Worm (Caenorhabditis elegans): Measurements from ENCODE around the gene col-117.
A peak's percentile ranks its signal among the peaks of the same experiment; 100 is the strongest.

Gene col-117

ce11 chrIV:8866092-8866491 lies 42.1 kb upstream of the col-117 start (continued):
- TF ChIP-seq fos-1 (tag; optimal IDR thresholded peaks at IDR 0.05): no peak
- TF ChIP-seq ces-1 (GFP tag; optimal IDR thresholded peaks at IDR 0.05): no peak
- no peak for TF ChIP-seq jun-1 (tag; optimal IDR thresholded peaks at IDR 0.05)
- no peak for TF ChIP-seq nhr-12 (tag; optimal IDR thresholded peaks at IDR 0.05)
- TF ChIP-seq C16A3.4 (tag; optimal IDR thresholded peaks at IDR 0.05): peak; percentile 31
- TF ChIP-seq ceh-63 (GFP tag; optimal IDR thresholded peaks at IDR 0.05): no peak
- TF ChIP-seq unc-30 (tag; optimal IDR thresholded peaks at IDR 0.05): no peak
- TF ChIP-seq mab-9 (GFP tag; IDR thresholded peaks at IDR 0.05): no peak
- no peak for TF ChIP-seq nhr-11 (tag; optimal IDR thresholded peaks at IDR 0.05)
- no peak for TF ChIP-seq fkh-8 (tag; optimal IDR thresholded peaks at IDR 0.05)
- TF ChIP-seq ets-5 (GFP tag; IDR thresholded peaks at IDR 0.05): no peak
- TF ChIP-seq elt-2 (tag; optimal IDR thresholded peaks at IDR 0.05): peak; percentile 39
- peak in 1 of 2 experiments; percentile 46 for TF ChIP-seq mdl-1 (tag; optimal IDR thresholded peaks at IDR 0.05)
- no peak for TF ChIP-seq grh-1 (GFP tag; IDR thresholded peaks at IDR 0.05)
- TF ChIP-seq lin-39 (tag; optimal IDR thresholded peaks at IDR 0.05): no peak
- TF ChIP-seq lsy-2 (tag; optimal IDR thresholded peaks at IDR 0.05): peak; percentile 27 to 52
- TF ChIP-seq xbp-1 (tag; optimal IDR thresholded peaks at IDR 0.05): no peak
- TF ChIP-seq fkh-4 (tag; optimal IDR thresholded peaks at IDR 0.05; ENCODE audit: borderline replicate concordance): no peak
- TF ChIP-seq hlh-4 (tag; optimal IDR thresholded peaks at IDR 0.05): no peak
- peak; percentile 74 for TF ChIP-seq nhr-71 (tag; optimal IDR thresholded peaks at IDR 0.05)
- no peak for TF ChIP-seq tlp-1 (tag; optimal IDR thresholded peaks at IDR 0.05)
- no peak for TF ChIP-seq sox-4 (tag; optimal IDR thresholded peaks at IDR 0.05)
- TF ChIP-seq lir-3 (tag; optimal IDR thresholded peaks at IDR 0.05; ENCODE audit: poor library complexity): no peak
- no peak for TF ChIP-seq ceh-88 (GFP tag; IDR thresholded peaks at IDR 0.05)
- peak; percentile 33 for TF ChIP-seq nhr-19 (GFP tag; conservative IDR thresholded peaks at IDR 0.05)
- TF ChIP-seq ama-1 (optimal IDR thresholded peaks at IDR 0.05): no peak
- TF ChIP-seq snu-23 (GFP tag; optimal IDR thresholded peaks at IDR 0.05): peak; percentile 67
- no peak for TF ChIP-seq Y116A8C.19 (tag; optimal IDR thresholded peaks at IDR 0.05; ENCODE audit: borderline replicate concordance)
- TF ChIP-seq swsn-7 (tag; optimal IDR thresholded peaks at IDR 0.05): peak; percentile 36
- TF ChIP-seq lin-14 (GFP tag; optimal IDR thresholded peaks at IDR 0.05): peak; percentile 97
- TF ChIP-seq ztf-11 (tag; optimal IDR thresholded peaks at IDR 0.05): peak in 1 of 2 experiments; percentile 34
- no peak for TF ChIP-seq C34B4.2 (tag; optimal IDR thresholded peaks at IDR 0.05)
- TF ChIP-seq vab-15 (tag; optimal IDR thresholded peaks at IDR 0.05): no peak
- no peak for TF ChIP-seq fkh-10 (GFP tag; optimal IDR thresholded peaks at IDR 0.05)
- no peak for TF ChIP-seq unc-62 (GFP tag; optimal IDR thresholded peaks at IDR 0.05)
- TF ChIP-seq tbx-2 (tag; optimal IDR thresholded peaks at IDR 0.05): peak; percentile 38

ce11 chrIV:8865343-8865742 lies 41.3 kb upstream of the col-117 start, which contains the start of gene C09G9.1:
C09G9.1 (minus strand) TSS chrIV:8865485.
- TF ChIP-seq mef-2 (tag; optimal IDR thresholded peaks at IDR 0.05): no peak
- TF ChIP-seq ceh-8 (GFP tag; optimal IDR thresholded peaks at IDR 0.05): no peak
- no peak for TF ChIP-seq vab-15 (tag; optimal IDR thresholded peaks at IDR 0.05)
- TF ChIP-seq mdl-1 (tag; optimal IDR thresholded peaks at IDR 0.05): no peak
- TF ChIP-seq nhr-77 (tag; optimal IDR thresholded peaks at IDR 0.05): peak; percentile 11
- TF ChIP-seq unc-30 (tag; optimal IDR thresholded peaks at IDR 0.05): no peak

DNA sequence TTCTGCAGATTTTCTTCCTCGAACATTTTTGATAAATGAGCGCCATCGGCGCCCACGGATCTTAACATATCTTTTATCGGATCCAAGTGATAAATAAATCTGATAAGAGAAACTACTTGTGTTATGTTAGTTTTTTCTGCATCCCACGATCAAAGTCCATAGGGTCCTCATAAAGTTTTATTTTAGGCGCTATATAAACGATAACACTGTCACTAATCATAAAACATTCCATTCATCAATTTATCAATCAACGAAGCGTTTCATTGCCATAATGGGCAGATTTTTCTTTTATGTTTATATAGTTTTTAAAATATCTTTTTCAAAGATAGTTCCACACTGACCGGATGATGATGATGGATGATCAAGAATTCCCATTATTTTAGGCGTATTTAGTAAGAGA lies 40.7 kb upstream of the col-117 start:
- TF ChIP-seq swsn-7 (tag; optimal IDR thresholded peaks at IDR 0.05): no peak
- peak; percentile 12 for TF ChIP-seq nhr-20 (tag; optimal IDR thresholded peaks at IDR 0.05)
- TF ChIP-seq C34B4.2 (tag; optimal IDR thresholded peaks at IDR 0.05): no peak
- TF ChIP-seq nhr-19 (GFP tag; conservative IDR thresholded peaks at IDR 0.05): 0 out of 2 replicates have a peak, but pooled peaks have one; percentile 14
- peak; percentile 61 for TF ChIP-seq nhr-90 (tag; optimal IDR thresholded peaks at IDR 0.05; ENCODE audit: poor library complexity)
- TF ChIP-seq snu-23 (GFP tag; optimal IDR thresholded peaks at IDR 0.05): peak; percentile 28
- TF ChIP-seq elt-3 (tag; optimal IDR thresholded peaks at IDR 0.05): peak in 3 of 6 experiments; percentile 22 to 76 (median 71)
- no peak for TF ChIP-seq nhr-47 (tag; optimal IDR thresholded peaks at IDR 0.05)
- TF ChIP-seq dsc-1 (tag; optimal IDR thresholded peaks at IDR 0.05): no peak
- TF ChIP-seq nhr-71 (tag; optimal IDR thresholded peaks at IDR 0.05): peak; percentile 62
- TF ChIP-seq ets-5 (GFP tag; IDR thresholded peaks at IDR 0.05): no peak
- no peak for TF ChIP-seq ama-1 (optimal IDR thresholded peaks at IDR 0.05)
- no peak for TF ChIP-seq hlh-4 (tag; optimal IDR thresholded peaks at IDR 0.05)
- TF ChIP-seq lin-35 (GFP tag; optimal IDR thresholded peaks at IDR 0.05): peak in 1 of 2 experiments; percentile 33
- TF ChIP-seq tbx-2 (tag; optimal IDR thresholded peaks at IDR 0.05): no peak
- no peak for TF ChIP-seq sptf-1 (tag; optimal IDR thresholded peaks at IDR 0.05)
- peak; percentile 38 for TF ChIP-seq blmp-1 (tag; optimal IDR thresholded peaks at IDR 0.05)
- no peak for TF ChIP-seq hlh-17 (GFP tag; optimal IDR thresholded peaks at IDR 0.05; ENCODE audit: borderline replicate concordance)
- TF ChIP-seq unc-62 (GFP tag; optimal IDR thresholded peaks at IDR 0.05): no peak
- no peak for TF ChIP-seq ceh-8 (GFP tag; optimal IDR thresholded peaks at IDR 0.05)
- peak; percentile 85 for TF ChIP-seq nhr-85 (tag)

Data from whole organism, L1 larva.